Worm (Caenorhabditis elegans): ENCODE results near the gene fbxb-13.
"Not testable (repeated sequence)": the region's sequence is repeated elsewhere in the genome, so short reads cannot be mapped to it uniquely, and the experiment has no call there.

fbxb-13 gene

ce11 chrII:1775234-1775633 lies 12.8 kb upstream of the fbxb-13 start, which contains the start of gene F36H5.14:
TSS of gene F36H5.14 (plus strand) at chrII:1775534.
- not testable (repeated sequence) for TF ChIP-seq ets-4, ceh-30, dve-1 (tag; optimal IDR thresholded peaks at IDR 0.05)

ce11 chrII:1782474-1782873 lies 5.6 kb upstream of the fbxb-13 start, which contains the start of gene math-4:
TSS of gene math-4 (minus strand) at chrII:1782574.
- no peak for TF ChIP-seq pros-1 (tag; optimal IDR thresholded peaks at IDR 0.05)
- no peak for TF ChIP-seq ceh-9 (tag; optimal IDR thresholded peaks at IDR 0.05)
- TF ChIP-seq sdc-2 (tag; optimal IDR thresholded peaks at IDR 0.05), result no peak
- TF ChIP-seq ceh-19 (GFP tag; optimal IDR thresholded peaks at IDR 0.05), result no peak
- no peak for TF ChIP-seq dve-1 (tag; optimal IDR thresholded peaks at IDR 0.05)
- no peak for TF ChIP-seq ceh-48 (tag; optimal IDR thresholded peaks at IDR 0.05)
- no peak for TF ChIP-seq elt-2 (tag; optimal IDR thresholded peaks at IDR 0.05)

- TF ChIP-seq ref-2 (tag; optimal IDR thresholded peaks at IDR 0.05), result no peak
- TF ChIP-seq F13H6.1 (tag; optimal IDR thresholded peaks at IDR 0.05), result no peak
- no peak for TF ChIP-seq gmeb-2 (tag; optimal IDR thresholded peaks at IDR 0.05)
- TF ChIP-seq pag-3 (tag; optimal IDR thresholded peaks at IDR 0.05; ENCODE audit: borderline replicate concordance), result no peak
- no peak for TF ChIP-seq rnt-1 (tag; optimal IDR thresholded peaks at IDR 0.05)
- no peak for TF ChIP-seq C38D4.7 (GFP tag; optimal IDR thresholded peaks at IDR 0.05)
- no peak for TF ChIP-seq elt-4 (tag; optimal IDR thresholded peaks at IDR 0.05)
- no peak for TF ChIP-seq mec-3 (tag; optimal IDR thresholded peaks at IDR 0.05; ENCODE audit: borderline replicate concordance)
- no peak for TF ChIP-seq nhr-232 (tag; optimal IDR thresholded peaks at IDR 0.05)
- no peak for TF ChIP-seq eyg-1 (tag; optimal IDR thresholded peaks at IDR 0.05)
- TF ChIP-seq syd-9 (tag; optimal IDR thresholded peaks at IDR 0.05), result no peak
- no peak for TF ChIP-seq K02D7.2 (tag; optimal IDR thresholded peaks at IDR 0.05)
- no peak for TF ChIP-seq ceh-30 (tag; optimal IDR thresholded peaks at IDR 0.05)
- no peak for TF ChIP-seq ceh-14 (tag; optimal IDR thresholded peaks at IDR 0.05)
- no peak for TF ChIP-seq ceh-2 (tag; optimal IDR thresholded peaks at IDR 0.05)
- no peak for TF ChIP-seq ahr-1 (tag; optimal IDR thresholded peaks at IDR 0.05)
Observed at ce11 chrII:1784799-1785198, 3.3 kb upstream of the fbxb-13 start, which contains the start of gene C08F1.11. TSS of gene C08F1.11 (minus strand) at chrII:1784899.

- TF ChIP-seq fkh-10 (GFP tag; optimal IDR thresholded peaks at IDR 0.05) (no peak), F13H6.1 (tag; optimal IDR thresholded peaks at IDR 0.05) (no peak)
Observed at ce11 chrII:1786209-1786608, 1.9 kb upstream of the fbxb-13 start, which contains the start of gene C08F1.10. TSS of gene C08F1.10 (minus strand) at chrII:1786309.

ce11 chrII:1787208-1787607 lies 869 bp upstream of the fbxb-13 start:
- no peak for TF ChIP-seq npax-4 (tag; optimal IDR thresholded peaks at IDR 0.05)
- no peak for TF ChIP-seq ahr-1 (tag; optimal IDR thresholded peaks at IDR 0.05)
- TF ChIP-seq nhr-11 (tag; optimal IDR thresholded peaks at IDR 0.05), result no peak
- no peak for TF ChIP-seq T23F11.4 (GFP tag; optimal IDR thresholded peaks at IDR 0.05)
- TF ChIP-seq sox-2 (GFP tag; IDR thresholded peaks at IDR 0.05), result no peak
- TF ChIP-seq nhr-232 (tag; optimal IDR thresholded peaks at IDR 0.05), result no peak
- TF ChIP-seq eyg-1 (tag; optimal IDR thresholded peaks at IDR 0.05), result no peak
- TF ChIP-seq unc-42 (tag; optimal IDR thresholded peaks at IDR 0.05), result no peak
- TF ChIP-seq hlh-6 (tag; optimal IDR thresholded peaks at IDR 0.05), result no peak
- TF ChIP-seq ceh-9 (tag; optimal IDR thresholded peaks at IDR 0.05), result no peak
- TF ChIP-seq ceh-30 (tag; optimal IDR thresholded peaks at IDR 0.05), result no peak
- TF ChIP-seq elt-4 (tag; optimal IDR thresholded peaks at IDR 0.05), result no peak
- no peak for TF ChIP-seq dve-1 (tag; optimal IDR thresholded peaks at IDR 0.05)
- TF ChIP-seq ceh-6 (GFP tag; optimal IDR thresholded peaks at IDR 0.05), result no peak

- TF ChIP-seq unc-86 (tag; optimal IDR thresholded peaks at IDR 0.05), result no peak
- TF ChIP-seq pag-3 (tag; optimal IDR thresholded peaks at IDR 0.05; ENCODE audit: borderline replicate concordance), result no peak
- TF ChIP-seq unc-55 (GFP tag; optimal IDR thresholded peaks at IDR 0.05), result no peak
- no peak for TF ChIP-seq pat-9 (tag; optimal IDR thresholded peaks at IDR 0.05)
- TF ChIP-seq ztf-16 (tag; optimal IDR thresholded peaks at IDR 0.05), result no peak
- TF ChIP-seq ttx-3 (tag; optimal IDR thresholded peaks at IDR 0.05), result no peak
- TF ChIP-seq ref-2 (tag; optimal IDR thresholded peaks at IDR 0.05), result no peak
- TF ChIP-seq elt-2 (tag; optimal IDR thresholded peaks at IDR 0.05), result no peak
- no peak for TF ChIP-seq K09A11.1 (tag; optimal IDR thresholded peaks at IDR 0.05; ENCODE audit: insufficient read depth)
- TF ChIP-seq mec-3 (tag; optimal IDR thresholded peaks at IDR 0.05; ENCODE audit: borderline replicate concordance), result no peak
- TF ChIP-seq hlh-30 (tag; optimal IDR thresholded peaks at IDR 0.05; ENCODE audit: insufficient read depth), result no peak
- no peak for TF ChIP-seq gmeb-2 (tag; optimal IDR thresholded peaks at IDR 0.05)
- no peak for TF ChIP-seq lin-11 (tag; optimal IDR thresholded peaks at IDR 0.05)
- no peak for TF ChIP-seq ceh-48 (tag; optimal IDR thresholded peaks at IDR 0.05)
- no peak for TF ChIP-seq elt-4 (tag; optimal IDR thresholded peaks at IDR 0.05)
- TF ChIP-seq odd-2 (tag; optimal IDR thresholded peaks at IDR 0.05), result no peak
- no peak for TF ChIP-seq fkh-6 (tag; optimal IDR thresholded peaks at IDR 0.05)
Observed at ce11 chrII:1806358-1806757, 18.3 kb downstream of the fbxb-13 start, which contains the start of gene C08F1.12. TSS of gene C08F1.12 (minus strand) at chrII:1806458.

Measured in whole organism, late embryonic.